Fruit fly (Drosophila melanogaster): ENCODE results near the gene CG13002.

- TF ChIP-seq CG8478 (optimal IDR thresholded peaks at IDR 0.05) (no peak), CTCF (optimal IDR thresholded peaks at IDR 0.05) (no peak)
These were observed 14.9 kb upstream of the CG13002 start for dm6 chrX:16874671-16875070.

Data from S2 (cell line).